Worm (Caenorhabditis elegans): ENCODE results near the gene H04D03.7.

DNA sequence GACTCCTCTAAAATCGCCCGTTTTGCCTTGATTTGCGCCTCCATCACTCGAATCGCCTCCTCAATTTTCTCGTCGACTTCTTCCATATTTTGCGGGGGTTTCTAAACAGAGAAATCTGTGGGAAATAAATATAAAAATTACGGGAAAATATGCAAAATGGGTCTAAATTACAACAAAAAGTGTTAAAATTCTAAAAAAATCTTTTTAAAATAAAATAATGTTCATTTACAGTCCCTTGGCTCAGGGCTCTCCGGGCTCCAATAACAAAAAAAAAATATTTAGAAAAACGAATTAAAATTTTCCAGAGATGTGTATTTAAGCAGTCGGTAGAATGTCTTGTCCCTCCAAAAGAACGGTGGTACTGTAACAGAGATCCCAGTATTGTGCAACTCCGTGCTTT, 22.7 kb downstream of the H04D03.7 start, which contains the start of gene M03C11.6:
- TF ChIP-seq snpc-1.1 (tag; optimal IDR thresholded peaks at IDR 0.05; ENCODE audit: insufficient read depth): no peak
- TF ChIP-seq Y79H2A.3 (GFP tag; conservative IDR thresholded peaks at IDR 0.05): no peak
- no peak for TF ChIP-seq unc-62 (GFP tag; optimal IDR thresholded peaks at IDR 0.05)
- TF ChIP-seq lin-26 (GFP tag; IDR thresholded peaks at IDR 0.05): no peak
- no peak for TF ChIP-seq dpff-1 (tag; optimal IDR thresholded peaks at IDR 0.05)
- no peak for TF ChIP-seq ZK185.1 (tag; optimal IDR thresholded peaks at IDR 0.05; ENCODE audit: poor library complexity, severe bottlenecking)

All from whole organism, young adult.